Fruit fly (Drosophila melanogaster) whole organism, wandering third instar larva: Measurements from ENCODE around the gene gdl-ORF39.
A peak's percentile ranks its signal among the peaks of the same experiment; 100 is the strongest.

Source experiments
- Abd-B ChIP-seq: fragments of >200 bp; optimal IDR thresholded peaks from 2 replicates; lab custom pipeline; 2017; ENCODE audit warnings: missing biosample characterization, missing genetic modification characterization
- CG32264 ChIP-seq: fragments of 200-800 bp; sonication (Bioruptor generic); optimal IDR thresholded peaks from 2 replicates; lab custom pipeline; 2016; ENCODE audit warnings: missing biosample characterization, missing genetic modification characterization
- CG9705 ChIP-seq: fragments of 200-800 bp; sonication (Bioruptor generic); optimal IDR thresholded peaks from 2 replicates; lab custom pipeline; 2018; ENCODE audit warnings: missing biosample characterization, mild to moderate bottlenecking, missing genetic modification characterization
- CrebA ChIP-seq: fragments of 200-800 bp; sonication (Bioruptor generic); optimal IDR thresholded peaks from 2 replicates; lab custom pipeline; 2016; ENCODE audit warnings: missing biosample characterization, mild to moderate bottlenecking, missing genetic modification characterization, borderline replicate concordance
- Dfd ChIP-seq: fragments of >200 bp; optimal IDR thresholded peaks from 2 replicates; lab custom pipeline; 2017; ENCODE audit warnings: missing biosample characterization, missing genetic modification characterization
- Dif ChIP-seq: fragments of 200-275, 200-300 bp; sonication (Bioruptor generic); optimal IDR thresholded peaks from 2 replicates; lab custom pipeline; 2018; ENCODE audit warnings: missing biosample characterization, missing genetic modification characterization; ENCODE audit not compliant: partially characterized antibody
- GATAd ChIP-seq: sonication (Bioruptor generic); optimal IDR thresholded peaks from 2 replicates; lab custom pipeline; 2016; ENCODE audit warnings: missing biosample characterization, missing genetic modification characterization
- HLH106 ChIP-seq: fragments of 200-800 bp; optimal IDR thresholded peaks from 3 replicates; lab custom pipeline; 2019; ENCODE audit warnings: missing biosample characterization, mild to moderate bottlenecking, missing genetic modification characterization, moderate library complexity
- Hnf4 ChIP-seq: fragments of 200-800 bp; sonication (Bioruptor generic); optimal IDR thresholded peaks from 2 replicates; lab custom pipeline; 2016; ENCODE audit warnings: missing biosample characterization, mild to moderate bottlenecking, missing genetic modification characterization
- Hr78 ChIP-seq: fragments of >200 bp; optimal IDR thresholded peaks from 2 replicates; lab custom pipeline; 2017; ENCODE audit warnings: missing biosample characterization, missing genetic modification characterization
- Hr83 ChIP-seq: fragments of 200-300 bp; sonication (Bioruptor generic); optimal IDR thresholded peaks from 2 replicates; lab custom pipeline; 2016; ENCODE audit warnings: missing biosample characterization, mild to moderate bottlenecking, missing genetic modification characterization, moderate library complexity; ENCODE audit not compliant: poor library complexity, severe bottlenecking
- Jra ChIP-seq: sonication (Bioruptor generic); optimal IDR thresholded peaks from 2 replicates; lab custom pipeline; 2016; ENCODE audit warnings: missing biosample characterization, missing genetic modification characterization
- Mio ChIP-seq: sonication (Bioruptor generic); optimal IDR thresholded peaks from 2 replicates; lab custom pipeline; 2016; ENCODE audit warnings: missing biosample characterization, missing genetic modification characterization
- Myc ChIP-seq: fragments of >200 bp; optimal IDR thresholded peaks from 2 replicates; lab custom pipeline; 2017
- N ChIP-seq: fragments of >200 bp; optimal IDR thresholded peaks from 2 replicates; lab custom pipeline; 2018; ENCODE audit warnings: missing biosample characterization, missing external identifiers, missing genetic modification characterization
- OdsH ChIP-seq: fragments of 200-800 bp; sonication (Bioruptor generic); optimal IDR thresholded peaks from 2 replicates; lab custom pipeline; 2016; ENCODE audit warnings: missing biosample characterization, mild to moderate bottlenecking, missing genetic modification characterization
- Rel ChIP-seq, 2 experiments: fragments of 200-800 bp; sonication (Bioruptor generic) in 1 of 2; optimal IDR thresholded peaks; 2 replicates in 1 of 2; 3 replicates in 1 of 2; lab custom pipeline; 2016 to 2019; ENCODE audit warnings: mild to moderate bottlenecking in 2 of 2, missing biosample characterization in 2 of 2, missing genetic modification characterization in 2 of 2, moderate library complexity in 1 of 2
- Sp1 ChIP-seq: fragments of 200-800 bp; sonication (Bioruptor generic); optimal IDR thresholded peaks from 3 replicates; lab custom pipeline; 2019; ENCODE audit warnings: missing biosample characterization, mild to moderate bottlenecking, missing genetic modification characterization, moderate library complexity
- Vsx2 ChIP-seq: fragments of 200-300, 225-300 bp; sonication (Bioruptor generic); optimal IDR thresholded peaks from 2 replicates; lab custom pipeline; 2018; ENCODE audit warnings: missing biosample characterization, missing genetic modification characterization; ENCODE audit not compliant: partially characterized antibody
- br ChIP-seq: fragments of 200-800 bp; sonication (Bioruptor generic); optimal IDR thresholded peaks from 2 replicates; lab custom pipeline; 2016; ENCODE audit warnings: missing biosample characterization, missing genetic modification characterization
- brk ChIP-seq: fragments of 200-800 bp; sonication (Bioruptor generic); optimal IDR thresholded peaks from 2 replicates; lab custom pipeline; 2016; ENCODE audit warnings: missing biosample characterization, mild to moderate bottlenecking, missing genetic modification characterization
- dl ChIP-seq, 2 experiments: fragments of 175-275, 200-275 bp in 1 of 2; fragments of 200-275 bp in 1 of 2; sonication (Bioruptor generic); optimal IDR thresholded peaks; lab custom pipeline; 2018; ENCODE audit warnings: mild to moderate bottlenecking in 2 of 2, missing biosample characterization in 2 of 2, missing genetic modification characterization in 2 of 2, moderate library complexity in 2 of 2; ENCODE audit not compliant: partially characterized antibody in 2 of 2, insufficient read depth in 1 of 2
- dmrt93B ChIP-seq: fragments of 200-800 bp; sonication (Bioruptor generic); optimal IDR thresholded peaks from 2 replicates; lab custom pipeline; 2018; ENCODE audit warnings: missing biosample characterization, mild to moderate bottlenecking, missing genetic modification characterization
- dsf ChIP-seq: sonication (Bioruptor generic); optimal IDR thresholded peaks from 2 replicates; lab custom pipeline; 2016; ENCODE audit warnings: missing biosample characterization, missing genetic modification characterization, borderline replicate concordance
- ey ChIP-seq: fragments of 200-800 bp; sonication (Bioruptor generic); optimal IDR thresholded peaks from 2 replicates; lab custom pipeline; 2016; ENCODE audit warnings: missing biosample characterization, missing genetic modification characterization
- foxo ChIP-seq, 2 experiments: fragments of 200-800 bp; sonication (Bioruptor generic); optimal IDR thresholded peaks; 2 replicates in 1 of 2; 3 replicates in 1 of 2; lab custom pipeline; 2016 to 2017; ENCODE audit warnings: missing biosample characterization in 2 of 2, missing genetic modification characterization in 2 of 2
- fru ChIP-seq: fragments of 200-800 bp; sonication (Bioruptor generic); optimal IDR thresholded peaks from 3 replicates; lab custom pipeline; 2016; ENCODE audit warnings: missing biosample characterization, mild to moderate bottlenecking, missing genetic modification characterization
- h ChIP-seq: fragments of 200-800 bp; sonication (Bioruptor generic); optimal IDR thresholded peaks from 3 replicates; lab custom pipeline; 2016; ENCODE audit warnings: missing biosample characterization, mild to moderate bottlenecking, missing genetic modification characterization
- jim ChIP-seq: fragments of 175-275, 200-325 bp; sonication (Bioruptor generic); optimal IDR thresholded peaks from 2 replicates; lab custom pipeline; 2016; ENCODE audit warnings: missing biosample characterization, mild to moderate bottlenecking, missing genetic modification characterization
- lola ChIP-seq: fragments of >200 bp; optimal IDR thresholded peaks from 2 replicates; lab custom pipeline; 2017; ENCODE audit warnings: missing biosample characterization, missing genetic modification characterization
- pan ChIP-seq: fragments of >200 bp; optimal IDR thresholded peaks from 2 replicates; lab custom pipeline; 2017
- psq ChIP-seq: fragments of 200-800 bp; sonication (Bioruptor generic); optimal IDR thresholded peaks from 3 replicates; lab custom pipeline; 2017; ENCODE audit warnings: missing biosample characterization, mild to moderate bottlenecking, missing genetic modification characterization, moderate library complexity
- rgr ChIP-seq: fragments of 200-800 bp; sonication (Bioruptor generic); optimal IDR thresholded peaks from 3 replicates; lab custom pipeline; 2016; ENCODE audit warnings: missing biosample characterization, mild to moderate bottlenecking, missing genetic modification characterization
- sage ChIP-seq: fragments of 200-800 bp; sonication (Bioruptor generic); optimal IDR thresholded peaks from 2 replicates; lab custom pipeline; 2016; ENCODE audit warnings: missing biosample characterization, mild to moderate bottlenecking, missing genetic modification characterization
- sv ChIP-seq: fragments of 200-800 bp; sonication (Bioruptor generic); optimal IDR thresholded peaks from 3 replicates; lab custom pipeline; 2016; ENCODE audit warnings: missing biosample characterization, missing genetic modification characterization
- tai ChIP-seq: sonication (Bioruptor generic); optimal IDR thresholded peaks from 2 replicates; lab custom pipeline; 2016; ENCODE audit warnings: missing biosample characterization, missing genetic modification characterization
- usp ChIP-seq: fragments of >200 bp; optimal IDR thresholded peaks from 2 replicates; lab custom pipeline; 2017; ENCODE audit warnings: missing biosample characterization, missing genetic modification characterization
- woc ChIP-seq: sonication (Bioruptor generic); optimal IDR thresholded peaks from 2 replicates; lab custom pipeline; 2016; ENCODE audit warnings: missing biosample characterization, mild to moderate bottlenecking, missing genetic modification characterization

The gdl-ORF39 gene

DNA sequence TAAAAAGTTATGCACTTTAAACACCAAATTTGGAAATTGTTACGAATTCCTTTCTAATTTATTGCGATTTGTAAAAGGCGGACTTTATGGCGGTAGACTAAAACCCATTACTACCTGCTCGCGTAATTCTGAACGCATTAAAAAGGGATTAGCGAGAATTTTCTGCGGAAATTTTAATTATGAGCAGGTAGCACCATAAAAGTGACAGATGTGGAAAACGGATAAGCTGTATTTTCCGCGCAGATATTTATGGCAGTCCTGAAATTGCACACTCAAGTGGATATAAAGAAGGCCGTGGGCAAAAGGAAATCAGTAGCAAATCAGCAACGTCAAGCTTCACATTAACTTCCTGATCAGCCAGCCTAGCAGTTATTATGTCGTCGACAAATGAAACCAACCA is 495 bp upstream of the gdl-ORF39 start, which contains the start of gene Z600:
Z600 (plus strand) TSS at position 312 of the 400 bp plus-strand sequence.
- no peak for TF ChIP-seq Dfd (GFP tag; lab: Kevin White, UChicago)
- no peak for TF ChIP-seq Hnf4 (GFP tag; lab: Kevin White, UChicago)
- TF ChIP-seq OdsH (GFP tag; lab: Kevin White, UChicago): no peak
- no peak for TF ChIP-seq CG32264 (GFP tag; lab: Kevin White, UChicago)
- TF ChIP-seq dmrt93B (GFP tag; lab: Kevin White, UChicago): no peak
- no peak for TF ChIP-seq Hr78
- no peak for TF ChIP-seq CrebA (GFP tag; lab: Kevin White, UChicago)
- TF ChIP-seq fru (GFP tag; lab: Kevin White, UChicago): no peak
- TF ChIP-seq ey: no peak
- TF ChIP-seq Sp1 (GFP tag; lab: Kevin White, UChicago): no peak
- no peak for TF ChIP-seq br
- TF ChIP-seq psq (GFP tag; lab: Kevin White, UChicago): no peak

DNA sequence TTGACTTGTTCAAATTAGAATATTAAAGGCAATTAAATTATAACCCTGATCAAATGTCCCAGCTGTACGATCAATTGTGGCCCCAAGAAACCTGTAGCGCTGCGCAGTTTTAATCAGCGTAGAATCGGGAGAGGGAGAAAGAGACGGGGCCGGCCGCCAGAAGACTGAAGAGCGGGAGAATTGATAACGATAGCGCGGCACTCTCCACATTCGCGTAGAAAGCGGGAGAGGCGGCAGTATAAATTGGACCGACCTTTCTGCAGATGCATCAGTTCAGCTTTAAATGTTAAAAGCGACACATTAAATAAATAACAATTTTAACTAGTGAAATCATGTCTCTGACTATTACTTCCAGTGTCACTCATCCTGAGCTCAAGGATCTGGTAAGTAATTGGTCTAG is 1.5 kb downstream of the gdl-ORF39 start, which contains the start of gene MsrA:
MsrA (plus strand) TSS at position 266 of the 400 bp plus-strand sequence.
- TF ChIP-seq lola (no peak), Jra (GFP tag; lab: Kevin White, UChicago) (no peak), sv (GFP tag; lab: Kevin White, UChicago) (no peak), Dfd (GFP tag; lab: Kevin White, UChicago) (no peak), OdsH (GFP tag; lab: Kevin White, UChicago) (peak; percentile 16), CrebA (GFP tag; lab: Kevin White, UChicago) (no peak), Mio (no peak), Dif (GFP tag; lab: Kevin White, UChicago) (peak; percentile 81), jim (GFP tag; lab: Kevin White, UChicago) (no peak), rgr (peak; percentile 9), h (peak; percentile 28), Sp1 (GFP tag; lab: Kevin White, UChicago) (peak; percentile 25), fru (GFP tag; lab: Kevin White, UChicago) (no peak), dl (GFP tag; optimal IDR thresholded peaks at IDR 0.05; lab: Kevin White, UChicago; ENCODE audit: insufficient read depth in 1 of 2, partially characterized antibody in 2 of 2) (peak; percentile 74 to 84), HLH106 (tag; lab: Kevin White, UChicago) (no peak), Rel (GFP tag; optimal IDR thresholded peaks at IDR 0.05; lab: Kevin White, UChicago) (no peak), Rel (tag; optimal IDR thresholded peaks at IDR 0.05; lab: Kevin White, UChicago) (no peak), pan (no peak), ey (no peak), Vsx2 (GFP tag; lab: Kevin White, UChicago) (no peak), Abd-B (no peak), usp (GFP tag; lab: Kevin White, UChicago) (no peak), sage (GFP tag; lab: Kevin White, UChicago) (no peak), brk (GFP tag; lab: Kevin White, UChicago) (no peak), tai (GFP tag; lab: Kevin White, UChicago) (no peak), N (GFP tag; lab: Kevin White, UChicago) (no peak), GATAd (no peak), Hr78 (no peak), Hr83 (GFP tag; lab: Kevin White, UChicago) (no peak), dsf (GFP tag; lab: Kevin White, UChicago) (no peak), br (no peak), Hnf4 (GFP tag; lab: Kevin White, UChicago) (no peak), dmrt93B (GFP tag; lab: Kevin White, UChicago) (no peak), CG9705 (GFP tag; lab: Kevin White, UChicago) (no peak), psq (GFP tag; lab: Kevin White, UChicago) (no peak), Myc (lab: Kevin White, UChicago) (no peak), woc (GFP tag; lab: Kevin White, UChicago) (no peak), foxo (GFP tag; optimal IDR thresholded peaks at IDR 0.05; lab: Kevin White, UChicago) (no peak), CG32264 (GFP tag; lab: Kevin White, UChicago) (no peak)
